Fruit fly (Drosophila melanogaster): Measurements from ENCODE around the gene CG43074.

CG43074 gene

dm6 chr3L:3485088-3485710 is 746 bp upstream of the CG43074 start:
- TF ChIP-seq Rel (GFP tag; optimal IDR thresholded peaks at IDR 0.05) = no peak
- peak; percentile 1 for TF ChIP-seq Rel (tag; optimal IDR thresholded peaks at IDR 0.05)
- peak in 1 of 2 experiments; percentile 52 for TF ChIP-seq foxo (GFP tag; optimal IDR thresholded peaks at IDR 0.05)
- TF ChIP-seq pan (optimal IDR thresholded peaks at IDR 0.05) = peak; percentile 20
- peak; percentile 46 for TF ChIP-seq HLH106 (tag; optimal IDR thresholded peaks at IDR 0.05)
- TF ChIP-seq br (GFP tag; optimal IDR thresholded peaks at IDR 0.05) = no peak
- TF ChIP-seq Sp1 (GFP tag; optimal IDR thresholded peaks at IDR 0.05) = peak; percentile 40
- TF ChIP-seq tai (GFP tag; optimal IDR thresholded peaks at IDR 0.05) = no peak

- TF ChIP-seq pan (optimal IDR thresholded peaks at IDR 0.05) = no peak
- TF ChIP-seq h (GFP tag; optimal IDR thresholded peaks at IDR 0.05) = peak; percentile 1
- no peak for TF ChIP-seq br (GFP tag; optimal IDR thresholded peaks at IDR 0.05)
- no peak for TF ChIP-seq dmrt93B (GFP tag; optimal IDR thresholded peaks at IDR 0.05)
- peak; percentile 25 for TF ChIP-seq fru (GFP tag; optimal IDR thresholded peaks at IDR 0.05)
Measured at dm6 chr3L:3479551-3479950, 4.9 kb downstream of the CG43074 start.

dm6 chr3L:3472786-3473185 is 11.7 kb downstream of the CG43074 start:
- TF ChIP-seq sv (GFP tag; optimal IDR thresholded peaks at IDR 0.05) (peak; percentile 48), Myc (optimal IDR thresholded peaks at IDR 0.05) (no peak), Hnf4 (GFP tag; optimal IDR thresholded peaks at IDR 0.05) (peak; percentile 45), lola (GFP tag; optimal IDR thresholded peaks at IDR 0.05) (no peak), Dif (GFP tag; optimal IDR thresholded peaks at IDR 0.05; ENCODE audit: partially characterized antibody) (no peak), h (GFP tag; optimal IDR thresholded peaks at IDR 0.05) (peak; percentile 56), OdsH (GFP tag; optimal IDR thresholded peaks at IDR 0.05) (peak; percentile 63), br (GFP tag; optimal IDR thresholded peaks at IDR 0.05) (peak; percentile 21), sage (GFP tag; optimal IDR thresholded peaks at IDR 0.05) (no peak), dmrt93B (GFP tag; optimal IDR thresholded peaks at IDR 0.05) (no peak), fru (GFP tag; optimal IDR thresholded peaks at IDR 0.05) (peak; percentile 60), CrebA (GFP tag; optimal IDR thresholded peaks at IDR 0.05; ENCODE audit: borderline replicate concordance) (no peak), ey (GFP tag; optimal IDR thresholded peaks at IDR 0.05) (peak; percentile 37), Jra (GFP tag; optimal IDR thresholded peaks at IDR 0.05) (no peak), Abd-B (GFP tag; optimal IDR thresholded peaks at IDR 0.05) (no peak), HLH106 (tag; optimal IDR thresholded peaks at IDR 0.05) (peak; percentile 47), Sp1 (GFP tag; optimal IDR thresholded peaks at IDR 0.05) (peak; percentile 53), CG9705 (GFP tag; optimal IDR thresholded peaks at IDR 0.05) (no peak), rgr (GFP tag; optimal IDR thresholded peaks at IDR 0.05) (peak; percentile 57), jim (GFP tag; optimal IDR thresholded peaks at IDR 0.05) (no peak), Dfd (GFP tag; optimal IDR thresholded peaks at IDR 0.05) (no peak), foxo (GFP tag; optimal IDR thresholded peaks at IDR 0.05) (peak in 1 of 2 experiments; percentile 63)

dm6 chr3L:3472063-3472528 is 12.4 kb downstream of the CG43074 start, which contains the start of the genes CG32267 and CG42324:
Gene CG32267 (minus strand): TSS chr3L:3472113.
Gene CG42324 (plus strand): TSS chr3L:3472447.
- TF ChIP-seq sage (GFP tag; optimal IDR thresholded peaks at IDR 0.05) (peak; percentile 3), usp (GFP tag; optimal IDR thresholded peaks at IDR 0.05) (no peak)

- TF ChIP-seq jim (GFP tag; optimal IDR thresholded peaks at IDR 0.05) (no peak), brk (GFP tag; optimal IDR thresholded peaks at IDR 0.05) (no peak), sv (GFP tag; optimal IDR thresholded peaks at IDR 0.05) (peak; percentile 21), CG9705 (GFP tag; optimal IDR thresholded peaks at IDR 0.05) (peak; percentile 6), Myc (optimal IDR thresholded peaks at IDR 0.05) (peak; percentile 98), Jra (GFP tag; optimal IDR thresholded peaks at IDR 0.05) (peak; percentile 12), lola (GFP tag; optimal IDR thresholded peaks at IDR 0.05) (no peak), Rel (GFP tag; optimal IDR thresholded peaks at IDR 0.05) (no peak), Rel (tag; optimal IDR thresholded peaks at IDR 0.05) (peak; percentile 45), woc (GFP tag; optimal IDR thresholded peaks at IDR 0.05) (peak; percentile 91), sage (GFP tag; optimal IDR thresholded peaks at IDR 0.05) (peak; percentile 1), psq (GFP tag; optimal IDR thresholded peaks at IDR 0.05) (peak; percentile 42), CrebA (GFP tag; optimal IDR thresholded peaks at IDR 0.05; ENCODE audit: borderline replicate concordance) (no peak), br (GFP tag; optimal IDR thresholded peaks at IDR 0.05) (peak; percentile 55), dsf (GFP tag; optimal IDR thresholded peaks at IDR 0.05; ENCODE audit: borderline replicate concordance) (no peak), foxo (GFP tag; optimal IDR thresholded peaks at IDR 0.05) (peak in 1 of 2 experiments; percentile 52), Dfd (GFP tag; optimal IDR thresholded peaks at IDR 0.05) (no peak), h (GFP tag; optimal IDR thresholded peaks at IDR 0.05) (peak; percentile 69), ey (GFP tag; optimal IDR thresholded peaks at IDR 0.05) (peak; percentile 32), fru (GFP tag; optimal IDR thresholded peaks at IDR 0.05) (peak; percentile 52), Sp1 (GFP tag; optimal IDR thresholded peaks at IDR 0.05) (peak; percentile 38), Mio (GFP tag; optimal IDR thresholded peaks at IDR 0.05) (no peak), CG32264 (GFP tag; optimal IDR thresholded peaks at IDR 0.05) (no peak), rgr (GFP tag; optimal IDR thresholded peaks at IDR 0.05) (peak; percentile 64), GATAd (GFP tag; optimal IDR thresholded peaks at IDR 0.05) (no peak), HLH106 (tag; optimal IDR thresholded peaks at IDR 0.05) (peak; percentile 40), Hr83 (GFP tag; optimal IDR thresholded peaks at IDR 0.05; ENCODE audit: poor library complexity, severe bottlenecking) (peak; percentile 68), Hnf4 (GFP tag; optimal IDR thresholded peaks at IDR 0.05) (peak; percentile 55), Vsx2 (GFP tag; optimal IDR thresholded peaks at IDR 0.05; ENCODE audit: partially characterized antibody) (no peak), OdsH (GFP tag; optimal IDR thresholded peaks at IDR 0.05) (peak; percentile 19)
Measured at dm6 chr3L:3471174-3471573, 13.3 kb downstream of the CG43074 start, which contains the start of gene CG14971. Gene CG14971 (minus strand): TSS chr3L:3471309.

All from whole organism, wandering third instar larva.